Worm (Caenorhabditis elegans) whole organism, L2 larva: ENCODE results near the gene ZK380.4.
A peak's percentile ranks its signal among the peaks of the same experiment; 100 is the strongest.

ENCODE experiments used
- C34F6.9 ChIP-seq: fragments of 150-350 bp; optimal IDR thresholded peaks from 2 replicates; lab custom pipeline; 2014; ENCODE audit warnings: missing biosample characterization, missing genetic modification characterization
- F13H6.1 ChIP-seq: sonication (generic microtip); optimal IDR thresholded peaks from 2 replicates; lab custom pipeline; 2016; ENCODE audit warnings: missing genetic modification characterization, missing compliant biosample characterization
- Y55F3AM.14 ChIP-seq: fragments of 200-800 bp; sonication (Bioruptor generic); optimal IDR thresholded peaks from 2 replicates; lab custom pipeline; 2018; ENCODE audit warnings: mild to moderate bottlenecking, missing genetic modification characterization, missing compliant biosample characterization
- ZK546.5 ChIP-seq: sonication (generic microtip); optimal IDR thresholded peaks from 2 replicates; lab custom pipeline; 2017; ENCODE audit warnings: missing biosample characterization, missing genetic modification characterization
- alr-1 ChIP-seq: fragments of 150-350 bp; optimal IDR thresholded peaks from 2 replicates; lab custom pipeline; 2014; ENCODE audit warnings: missing biosample characterization, missing genetic modification characterization
- aly-2 ChIP-seq: fragments of 150-350 bp; optimal IDR thresholded peaks from 2 replicates; lab custom pipeline; 2014; ENCODE audit warnings: missing biosample characterization, missing genetic modification characterization
- ama-1 ChIP-seq: fragments of 150-350 bp; optimal IDR thresholded peaks from 2 replicates; lab custom pipeline; 2018; ENCODE audit warnings: inconsistent platforms
- blmp-1 ChIP-seq: sonication (generic microtip); optimal IDR thresholded peaks from 2 replicates; lab custom pipeline; 2017; ENCODE audit warnings: missing genetic modification characterization, mild to moderate bottlenecking, missing compliant biosample characterization, antibody characterized with exemption, moderate library complexity; ENCODE audit not compliant: insufficient read depth
- ceh-82 ChIP-seq: fragments of 150-350 bp; optimal IDR thresholded peaks from 2 replicates; lab custom pipeline; 2014; ENCODE audit warnings: missing biosample characterization, missing genetic modification characterization
- crh-2 ChIP-seq: sonication (generic microtip); optimal IDR thresholded peaks from 2 replicates; lab custom pipeline; 2017; ENCODE audit warnings: missing biosample characterization, missing genetic modification characterization
- dmd-4 ChIP-seq: sonication (generic microtip); optimal IDR thresholded peaks from 2 replicates; lab custom pipeline; 2017; ENCODE audit warnings: missing biosample characterization, missing genetic modification characterization
- egl-27 ChIP-seq: sonication (generic microtip); optimal IDR thresholded peaks from 3 replicates; lab custom pipeline; 2017; ENCODE audit warnings: missing biosample characterization, missing genetic modification reagents, missing genetic modification characterization
- elt-1 ChIP-seq: fragments of 150-350 bp; optimal IDR thresholded peaks from 2 replicates; lab custom pipeline; 2014; ENCODE audit warnings: missing biosample characterization, missing genetic modification characterization
- elt-3 ChIP-seq: sonication (generic microtip); optimal IDR thresholded peaks from 2 replicates; lab custom pipeline; 2017; ENCODE audit warnings: missing biosample characterization, missing genetic modification characterization
- fos-1 ChIP-seq: fragments of 150-350 bp; optimal IDR thresholded peaks from 2 replicates; lab custom pipeline; 2014; ENCODE audit warnings: missing biosample characterization, missing genetic modification characterization
- gmeb-1 ChIP-seq: fragments of 150-350 bp; optimal IDR thresholded peaks from 2 replicates; lab custom pipeline; 2014; ENCODE audit warnings: missing biosample characterization, missing genetic modification characterization
- lin-13 ChIP-seq: fragments of 150-350 bp; optimal IDR thresholded peaks from 2 replicates; lab custom pipeline; 2014; ENCODE audit warnings: missing biosample characterization, missing genetic modification reagents, missing genetic modification characterization
- lin-39 ChIP-seq: fragments of 150-350 bp; optimal IDR thresholded peaks from 2 replicates; lab custom pipeline; 2014; ENCODE audit warnings: missing biosample characterization, missing genetic modification reagents, missing genetic modification characterization
- lsy-2 ChIP-seq, 2 experiments: fragments of 150-350 bp in 1 of 2; sonication (generic microtip) in 1 of 2; optimal IDR thresholded peaks; 2 replicates each; lab custom pipeline; 2014 to 2017; ENCODE audit warnings: missing biosample characterization in 2 of 2, missing genetic modification characterization in 2 of 2
- mab-5 ChIP-seq: fragments of 150-350 bp; optimal IDR thresholded peaks from 2 replicates; lab custom pipeline; 2014; ENCODE audit warnings: missing biosample characterization, missing genetic modification characterization
- mbf-1 ChIP-seq: sonication (generic microtip); optimal IDR thresholded peaks from 2 replicates; lab custom pipeline; 2017; ENCODE audit warnings: missing biosample characterization, missing genetic modification characterization
- mdl-1 ChIP-seq, 2 experiments: fragments of 150-350 bp in 1 of 2; sonication (generic microtip) in 1 of 2; optimal IDR thresholded peaks; 2 replicates each; lab custom pipeline; 2017; ENCODE audit warnings: missing biosample characterization in 2 of 2, missing genetic modification characterization in 2 of 2
- nhr-10 ChIP-seq: sonication (generic microtip); optimal IDR thresholded peaks from 2 replicates; lab custom pipeline; 2017; ENCODE audit warnings: missing biosample characterization, missing genetic modification characterization
- nhr-12 ChIP-seq: fragments of 150-350 bp; optimal IDR thresholded peaks from 2 replicates; lab custom pipeline; 2014; ENCODE audit warnings: missing biosample characterization, missing genetic modification characterization
- nhr-129 ChIP-seq: fragments of 150-350 bp; optimal IDR thresholded peaks from 2 replicates; lab custom pipeline; 2014; ENCODE audit warnings: missing biosample characterization, missing genetic modification characterization
- nhr-21 ChIP-seq: fragments of 150-350 bp; optimal IDR thresholded peaks from 2 replicates; lab custom pipeline; 2014; ENCODE audit warnings: missing biosample characterization, missing genetic modification characterization
- nhr-23 ChIP-seq: fragments of 150-350 bp; optimal IDR thresholded peaks from 2 replicates; lab custom pipeline; 2014; ENCODE audit warnings: missing biosample characterization, missing genetic modification reagents, missing genetic modification characterization
- nhr-237 ChIP-seq: fragments of 150-350 bp; optimal IDR thresholded peaks from 2 replicates; lab custom pipeline; 2014; ENCODE audit warnings: missing biosample characterization, missing genetic modification characterization
- nhr-25 ChIP-seq: fragments of 150-350 bp; sonication (generic microtip); optimal IDR thresholded peaks from 3 replicates; lab custom pipeline; 2014; ENCODE audit warnings: missing biosample characterization, missing genetic modification characterization
- peb-1 ChIP-seq: fragments of 150-350 bp; optimal IDR thresholded peaks from 2 replicates; lab custom pipeline; 2014; ENCODE audit warnings: missing biosample characterization, missing genetic modification characterization
- sem-4 ChIP-seq: fragments of 150-350 bp; optimal IDR thresholded peaks from 2 replicates; lab custom pipeline; 2014; ENCODE audit warnings: missing biosample characterization, missing genetic modification reagents, missing genetic modification characterization
- skn-1 ChIP-seq: sonication (generic microtip); optimal IDR thresholded peaks from 2 replicates; lab custom pipeline; 2017; ENCODE audit warnings: missing biosample characterization, missing genetic modification characterization
- sma-9 ChIP-seq, 2 experiments: fragments of 150-350 bp in 1 of 2; sonication (generic microtip) in 1 of 2; optimal IDR thresholded peaks; 2 replicates each; lab custom pipeline; 2014 to 2016; ENCODE audit warnings: missing genetic modification characterization in 2 of 2, mild to moderate bottlenecking in 1 of 2, missing biosample characterization in 1 of 2, missing compliant biosample characterization in 1 of 2, missing genetic modification reagents in 1 of 2, moderate library complexity in 1 of 2
- unc-39 ChIP-seq: fragments of 150-350 bp; optimal IDR thresholded peaks from 2 replicates; lab custom pipeline; 2014; ENCODE audit warnings: missing biosample characterization, missing genetic modification characterization
- unc-55 ChIP-seq: fragments of 150-350 bp; sonication (generic microtip); optimal IDR thresholded peaks from 3 replicates; lab custom pipeline; 2014; ENCODE audit warnings: missing biosample characterization, missing genetic modification reagents, missing genetic modification characterization
- unc-62 ChIP-seq: fragments of 150-350 bp; optimal IDR thresholded peaks from 2 replicates; lab custom pipeline; 2014; ENCODE audit warnings: missing biosample characterization, missing genetic modification reagents, missing genetic modification characterization
- zag-1 ChIP-seq: fragments of 150-350 bp; optimal IDR thresholded peaks from 2 replicates; lab custom pipeline; 2014; ENCODE audit warnings: missing biosample characterization, missing genetic modification characterization
- ztf-1 ChIP-seq: fragments of 200-800 bp; sonication (Bioruptor generic); conservative IDR thresholded peaks from 2 replicates; pipeline ENCODE4 v1.3.6; 2022; ENCODE audit warnings: missing genetic modification characterization, missing compliant biosample characterization
- ztf-11 ChIP-seq: sonication (generic microtip); optimal IDR thresholded peaks from 2 replicates; lab custom pipeline; 2017; ENCODE audit warnings: missing biosample characterization, missing genetic modification characterization

ZK380.4 gene

DNA sequence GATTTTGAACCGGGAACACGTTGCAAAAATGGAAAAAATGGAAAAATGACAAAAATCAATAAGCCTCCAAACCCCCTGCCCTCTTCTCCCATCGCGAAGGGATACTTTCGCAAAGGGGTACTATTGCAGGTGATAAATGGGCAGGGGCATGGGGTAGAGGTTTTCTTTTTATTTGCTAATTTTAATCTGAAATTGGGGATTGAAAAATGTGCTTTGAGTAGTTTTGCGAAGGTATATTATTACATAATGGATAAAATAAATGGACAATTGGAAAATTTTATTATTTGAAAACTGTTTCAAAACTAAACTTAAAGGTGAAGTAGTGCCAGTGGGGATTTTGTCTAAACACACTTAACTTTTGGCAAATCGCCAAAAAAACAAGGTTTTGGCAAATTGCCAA lies 24.8 kb downstream of the ZK380.4 start (continued):
- TF ChIP-seq unc-62 (GFP tag; lab: Kevin White, UChicago) (peak; percentile 2), Y55F3AM.14 (GFP tag; lab: Kevin White, UChicago) (peak; percentile 90), F13H6.1 (tag; lab: Kevin White, UChicago) (peak; percentile 93), ZK546.5 (tag; lab: Kevin White, UChicago) (peak; percentile 78), elt-1 (tag; lab: Kevin White, UChicago) (no peak), gmeb-1 (tag; lab: Kevin White, UChicago) (peak; percentile 92), ama-1 (no peak), mab-5 (tag; lab: Kevin White, UChicago) (peak; percentile 96), nhr-25 (tag; lab: Kevin White, UChicago) (peak; percentile 94), nhr-21 (tag; lab: Kevin White, UChicago) (peak; percentile 98), lsy-2 (tag; optimal IDR thresholded peaks at IDR 0.05; lab: Kevin White, UChicago) (peak; percentile 92 to 94), mbf-1 (tag; lab: Kevin White, UChicago) (peak; percentile 69), ceh-82 (tag; lab: Kevin White, UChicago) (peak; percentile 95), zag-1 (tag; lab: Kevin White, UChicago) (peak; percentile 97), ztf-11 (tag; lab: Kevin White, UChicago) (peak; percentile 46), alr-1 (tag; lab: Kevin White, UChicago) (no peak), sma-9 (GFP tag; optimal IDR thresholded peaks at IDR 0.05; lab: Kevin White, UChicago) (peak; percentile 96), sma-9 (tag; optimal IDR thresholded peaks at IDR 0.05; lab: Kevin White, UChicago) (no peak), aly-2 (tag; lab: Kevin White, UChicago) (no peak)

DNA sequence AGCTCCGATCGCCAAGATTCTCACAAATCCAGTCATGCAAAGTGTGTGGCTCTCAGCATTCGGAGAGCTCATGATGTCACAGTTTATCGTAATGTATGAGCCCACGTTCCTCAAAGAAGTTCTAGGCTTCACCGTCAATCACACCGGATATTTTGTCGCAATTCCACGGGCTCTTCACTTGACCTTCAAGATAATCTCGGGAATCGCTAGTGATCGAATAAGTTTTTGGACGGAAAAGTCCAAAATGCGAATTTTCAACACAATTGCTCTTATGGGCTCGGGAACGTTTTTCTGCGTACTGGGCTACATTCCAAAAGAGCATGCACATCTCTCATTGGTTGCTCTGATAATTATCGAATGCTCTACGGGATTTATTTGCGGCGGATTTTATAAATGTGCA lies 28.7 kb downstream of the ZK380.4 start:
- no peak for TF ChIP-seq nhr-21 (tag; lab: Kevin White, UChicago)
- TF ChIP-seq egl-27 (tag; lab: Kevin White, UChicago): no peak
- no peak for TF ChIP-seq nhr-10 (tag; lab: Kevin White, UChicago)
- no peak for TF ChIP-seq F13H6.1 (tag; lab: Kevin White, UChicago)
- no peak for TF ChIP-seq nhr-23 (tag; lab: Kevin White, UChicago)
- TF ChIP-seq unc-62 (GFP tag; lab: Kevin White, UChicago): no peak
- TF ChIP-seq gmeb-1 (tag; lab: Kevin White, UChicago): no peak

DNA sequence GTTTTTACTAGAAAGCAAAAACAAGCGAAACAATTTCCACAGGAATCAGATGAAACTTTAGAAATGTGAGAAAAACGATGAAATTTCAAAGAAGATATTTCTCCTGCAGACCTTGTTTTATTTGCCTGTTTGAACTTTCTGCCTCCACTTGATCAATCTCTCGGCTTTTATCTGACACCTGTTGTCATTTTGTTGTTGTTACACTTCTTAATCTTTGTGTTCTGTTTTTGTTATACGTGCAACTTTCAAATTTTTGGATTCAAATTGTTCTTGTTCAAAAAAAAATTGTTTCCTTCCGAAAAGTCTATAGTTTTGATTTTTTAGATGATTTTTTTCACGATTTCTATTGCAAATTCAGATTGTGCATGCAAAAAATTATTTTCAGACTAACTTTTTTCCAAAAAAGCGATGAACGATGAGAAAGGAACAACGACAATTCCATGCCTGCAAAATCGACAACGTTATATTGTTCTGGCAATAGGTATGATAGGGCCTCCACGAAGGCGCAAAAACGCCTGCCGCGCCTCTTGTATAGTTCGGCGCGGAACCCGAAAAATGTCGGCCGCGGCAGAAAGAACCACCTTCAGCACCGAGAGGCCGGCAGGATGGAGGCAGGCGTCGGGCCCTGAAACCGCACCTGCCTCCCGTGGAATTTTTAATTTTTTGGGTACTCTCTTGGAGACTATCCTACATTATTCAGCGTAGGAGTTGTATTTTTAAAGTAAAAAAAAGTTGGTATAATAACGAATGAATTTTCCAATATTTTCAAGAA lies 30.9 kb downstream of the ZK380.4 start, which contains the start of gene H11E01.2:
Gene H11E01.2, plus strand, starts transcription at position 380 of the 772 bp plus-strand sequence.
- TF ChIP-seq unc-39 (tag; lab: Kevin White, UChicago): no peak
- TF ChIP-seq unc-55 (GFP tag; lab: Kevin White, UChicago): no peak
- TF ChIP-seq nhr-12 (tag; lab: Kevin White, UChicago): no peak
- no peak for TF ChIP-seq lin-39
- TF ChIP-seq lin-13 (GFP tag; lab: Kevin White, UChicago): no peak
- no peak for TF ChIP-seq Y55F3AM.14 (GFP tag; lab: Kevin White, UChicago)
- TF ChIP-seq ztf-11 (tag; lab: Kevin White, UChicago): no peak
- no peak for TF ChIP-seq mab-5 (tag; lab: Kevin White, UChicago)
- no peak for TF ChIP-seq mdl-1 (tag; optimal IDR thresholded peaks at IDR 0.05; lab: Kevin White, UChicago)
- no peak for TF ChIP-seq sma-9 (GFP tag; optimal IDR thresholded peaks at IDR 0.05; lab: Kevin White, UChicago)
- TF ChIP-seq sma-9 (tag; optimal IDR thresholded peaks at IDR 0.05; lab: Kevin White, UChicago): no peak
- TF ChIP-seq fos-1: no peak
- no peak for TF ChIP-seq blmp-1 (tag; lab: Kevin White, UChicago)
- no peak for TF ChIP-seq sem-4 (tag; lab: Kevin White, UChicago)
- TF ChIP-seq aly-2 (tag; lab: Kevin White, UChicago): no peak
- no peak for TF ChIP-seq zag-1 (tag; lab: Kevin White, UChicago)
- no peak for TF ChIP-seq peb-1 (tag; lab: Kevin White, UChicago)
- no peak for TF ChIP-seq dmd-4 (tag; lab: Kevin White, UChicago)
- TF ChIP-seq nhr-21 (tag; lab: Kevin White, UChicago): no peak
- no peak for TF ChIP-seq ama-1

DNA sequence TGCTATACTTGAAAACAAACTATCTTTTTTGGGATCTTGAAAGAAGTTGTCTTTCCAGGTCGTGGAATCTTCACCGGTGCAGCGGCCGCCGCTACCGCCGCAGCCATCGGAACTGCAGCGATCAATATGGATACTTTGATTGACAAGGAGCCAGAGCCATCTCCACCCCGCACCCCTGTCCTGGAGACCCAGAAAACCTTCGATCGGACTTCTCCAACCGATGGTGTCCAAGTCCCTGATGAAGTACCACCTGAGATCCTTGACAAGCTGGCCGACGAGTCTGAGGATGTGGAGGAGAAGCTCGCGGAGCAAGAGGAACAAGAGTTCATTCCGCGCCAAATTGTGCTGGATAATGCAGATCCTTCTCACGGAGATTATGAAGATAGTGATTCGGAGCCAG lies 37.9 kb downstream of the ZK380.4 start:
- TF ChIP-seq nhr-129 (tag; lab: Kevin White, UChicago) (no peak), F13H6.1 (tag; lab: Kevin White, UChicago) (no peak), elt-3 (tag; lab: Kevin White, UChicago) (no peak), nhr-10 (tag; lab: Kevin White, UChicago) (no peak), skn-1 (tag; lab: Kevin White, UChicago) (no peak), nhr-237 (no peak), unc-55 (GFP tag; lab: Kevin White, UChicago) (no peak), aly-2 (tag; lab: Kevin White, UChicago) (no peak), unc-39 (tag; lab: Kevin White, UChicago) (no peak), nhr-23 (tag; lab: Kevin White, UChicago) (no peak), nhr-21 (tag; lab: Kevin White, UChicago) (no peak), crh-2 (tag; lab: Kevin White, UChicago) (no peak), C34F6.9 (tag; lab: Kevin White, UChicago) (no peak), ztf-1 (GFP tag; lab: Robert Waterston, UW) (no peak), mdl-1 (tag; optimal IDR thresholded peaks at IDR 0.05; lab: Kevin White, UChicago) (no peak), ztf-11 (tag; lab: Kevin White, UChicago) (no peak), unc-62 (GFP tag; lab: Kevin White, UChicago) (no peak), egl-27 (tag; lab: Kevin White, UChicago) (no peak), blmp-1 (tag; lab: Kevin White, UChicago) (no peak)
